Worm (Caenorhabditis elegans) whole organism, young adult: ENCODE data around the gene acy-4.

ENCODE experiments used
- B0035.1 ChIP-seq: sonication (generic microtip); optimal IDR thresholded peaks from 2 replicates; lab custom pipeline; 2016; ENCODE audit warnings: missing genetic modification characterization, mild to moderate bottlenecking, missing compliant biosample characterization, missing genotype, missing genetic modification reagents
- B0261.1 ChIP-seq: sonication (generic microtip); optimal IDR thresholded peaks from 2 replicates; lab custom pipeline; 2016; ENCODE audit warnings: mild to moderate bottlenecking, missing genetic modification characterization, moderate library complexity, missing compliant biosample characterization
- B0336.3 ChIP-seq: fragments of 200-800 bp; sonication (Bioruptor generic); IDR thresholded peaks from 2 replicates; pipeline ENCODE4 v1.3.6; 2022; ENCODE audit warnings: missing genetic modification characterization, missing compliant biosample characterization
- F49E8.2 ChIP-seq: sonication (generic microtip); optimal IDR thresholded peaks from 3 replicates; lab custom pipeline; 2017; ENCODE audit warnings: missing genetic modification characterization, mild to moderate bottlenecking, missing compliant biosample characterization, antibody characterized with exemption, moderate library complexity; ENCODE audit not compliant: insufficient read depth
- F57C9.4 ChIP-seq: sonication (generic microtip); optimal IDR thresholded peaks from 2 replicates; lab custom pipeline; 2017; ENCODE audit warnings: mild to moderate bottlenecking, missing genetic modification characterization, missing compliant biosample characterization
- K12H6.12 ChIP-seq: fragments of 200-800 bp; sonication (Bioruptor generic); optimal IDR thresholded peaks from 2 replicates; lab custom pipeline; 2018; ENCODE audit warnings: mild to moderate bottlenecking, missing genetic modification characterization, missing compliant biosample characterization
- Y67H2A.10 ChIP-seq: fragments of 200-800 bp; sonication (Bioruptor generic); conservative IDR thresholded peaks from 2 replicates; pipeline ENCODE4 v1.3.6; 2022; ENCODE audit warnings: missing genetic modification reagents, missing genetic modification characterization, missing compliant biosample characterization
- Y95B8A.8 ChIP-seq: fragments of 200-800 bp; sonication (Bioruptor generic); IDR thresholded peaks from 2 replicates; pipeline ENCODE4 v1.3.6; 2022; ENCODE audit warnings: missing genetic modification reagents, missing genetic modification characterization, missing compliant biosample characterization
- aptf-2 ChIP-seq: fragments of 200-800 bp; sonication (Bioruptor generic); conservative IDR thresholded peaks from 2 replicates; pipeline ENCODE4 v1.3.6; 2022; ENCODE audit warnings: missing genetic modification reagents, missing genetic modification characterization, missing compliant biosample characterization
- aptf-3 ChIP-seq: fragments of 200-800 bp; sonication (Bioruptor generic); IDR thresholded peaks from 2 replicates; pipeline ENCODE4 v1.3.6; 2022; ENCODE audit warnings: missing genetic modification characterization, missing compliant biosample characterization
- atf-7 ChIP-seq: sonication (generic microtip); optimal IDR thresholded peaks from 2 replicates; lab custom pipeline; 2017; ENCODE audit warnings: mild to moderate bottlenecking, missing genetic modification characterization, missing compliant biosample characterization
- attf-3 ChIP-seq: fragments of 200-800 bp; sonication (Bioruptor generic); conservative IDR thresholded peaks from 2 replicates; pipeline ENCODE4 v1.3.6; 2022; ENCODE audit warnings: missing genetic modification reagents, missing genetic modification characterization, missing compliant biosample characterization
- attf-5 ChIP-seq: fragments of 200-800 bp; sonication (Bioruptor generic); optimal IDR thresholded peaks from 2 replicates; lab custom pipeline; 2018; ENCODE audit warnings: mild to moderate bottlenecking, missing genetic modification characterization, missing compliant biosample characterization
- bed-1 ChIP-seq: fragments of 200-800 bp; sonication (Bioruptor generic); IDR thresholded peaks from 2 replicates; pipeline ENCODE4 v1.3.6; 2022; ENCODE audit warnings: missing genetic modification reagents, missing genetic modification characterization, missing compliant biosample characterization
- ceh-27 ChIP-seq: fragments of 200-800 bp; sonication (Bioruptor generic); optimal IDR thresholded peaks from 2 replicates; lab custom pipeline; 2018; ENCODE audit warnings: mild to moderate bottlenecking, missing genetic modification characterization, moderate library complexity, missing compliant biosample characterization
- ceh-58 ChIP-seq: fragments of 200-800 bp; sonication (Bioruptor generic); IDR thresholded peaks from 2 replicates; pipeline ENCODE4 v1.3.6; 2022; ENCODE audit warnings: missing genetic modification characterization, missing compliant biosample characterization
- chd-7 ChIP-seq: sonication (generic microtip); optimal IDR thresholded peaks from 2 replicates; lab custom pipeline; 2016; ENCODE audit warnings: mild to moderate bottlenecking, missing genetic modification characterization, moderate library complexity, missing compliant biosample characterization
- efl-1 ChIP-seq: fragments of 150-350 bp; optimal IDR thresholded peaks from 2 replicates; lab custom pipeline; 2014; ENCODE audit warnings: missing biosample characterization, missing genetic modification reagents, missing genetic modification characterization
- egl-44 ChIP-seq: fragments of 200-800 bp; sonication (Bioruptor generic); IDR thresholded peaks from 2 replicates; pipeline ENCODE4 v1.3.6; 2022; ENCODE audit warnings: missing genetic modification reagents, missing genetic modification characterization, missing compliant biosample characterization
- let-607 ChIP-seq, 2 experiments: fragments of 200-800 bp in 1 of 2; sonication (Bioruptor generic) in 1 of 2; sonication (generic microtip) in 1 of 2; optimal IDR thresholded peaks; 2 replicates each; lab custom pipeline; 2016 to 2018; ENCODE audit warnings: mild to moderate bottlenecking in 2 of 2, missing compliant biosample characterization in 2 of 2, missing genetic modification characterization in 2 of 2, moderate library complexity in 2 of 2, missing genotype in 1 of 2
- lin-54 ChIP-seq: fragments of 200-800 bp; sonication (Bioruptor generic); optimal IDR thresholded peaks from 2 replicates; lab custom pipeline; 2018; ENCODE audit warnings: mild to moderate bottlenecking, missing genetic modification characterization, missing compliant biosample characterization
- lir-1 ChIP-seq: fragments of 200-800 bp; sonication (Bioruptor generic); conservative IDR thresholded peaks from 2 replicates; pipeline ENCODE4 v1.3.6; 2022; ENCODE audit warnings: missing genetic modification reagents, missing genetic modification characterization, missing compliant biosample characterization
- lsy-27 ChIP-seq: sonication (generic microtip); optimal IDR thresholded peaks from 2 replicates; lab custom pipeline; 2017; ENCODE audit warnings: missing genetic modification characterization, mild to moderate bottlenecking, missing compliant biosample characterization, antibody characterized with exemption, missing genotype, borderline replicate concordance; ENCODE audit not compliant: insufficient read depth
- nfya-2 ChIP-seq: fragments of 200-800 bp; sonication (Bioruptor generic); IDR thresholded peaks from 2 replicates; pipeline ENCODE4 v1.3.6; 2022; ENCODE audit warnings: missing genetic modification reagents, missing genetic modification characterization, missing compliant biosample characterization
- snpc-4 ChIP-seq, 5 experiments: fragments of 150-350 bp in 1 of 5; sonication (generic microtip) in 4 of 5; optimal IDR thresholded peaks; 2 replicates each; lab custom pipeline; 2014 to 2018; ENCODE audit warnings: missing genetic modification characterization in 5 of 5, missing biosample characterization in 3 of 5, antibody characterized with exemption in 2 of 5, mild to moderate bottlenecking in 2 of 5, missing compliant biosample characterization in 2 of 5, missing genotype in 2 of 5, moderate library complexity in 2 of 5, missing genetic modification reagents in 1 of 5
- sptf-2 ChIP-seq: fragments of 200-800 bp; sonication (Bioruptor generic); optimal IDR thresholded peaks from 2 replicates; lab custom pipeline; 2018; ENCODE audit warnings: mild to moderate bottlenecking, missing genetic modification characterization, missing compliant biosample characterization
- tbp1 ChIP-seq: fragments of 200-800 bp; sonication (Bioruptor generic); optimal IDR thresholded peaks from 2 replicates; lab custom pipeline; 2018; ENCODE audit warnings: mild to moderate bottlenecking, missing genetic modification characterization, missing compliant biosample characterization
- tbx-9 ChIP-seq: sonication (generic microtip); optimal IDR thresholded peaks from 2 replicates; lab custom pipeline; 2016; ENCODE audit warnings: borderline replicate concordance, missing genetic modification characterization, inconsistent platforms, missing compliant biosample characterization
- zim-3 ChIP-seq: sonication (generic microtip); optimal IDR thresholded peaks from 2 replicates; lab custom pipeline; 2017; ENCODE audit warnings: mild to moderate bottlenecking, missing genetic modification characterization, moderate library complexity, missing compliant biosample characterization
- ztf-26 ChIP-seq: sonication (generic microtip); optimal IDR thresholded peaks from 2 replicates; lab custom pipeline; 2017; ENCODE audit warnings: missing genetic modification characterization, missing compliant biosample characterization

Gene acy-4

DNA sequence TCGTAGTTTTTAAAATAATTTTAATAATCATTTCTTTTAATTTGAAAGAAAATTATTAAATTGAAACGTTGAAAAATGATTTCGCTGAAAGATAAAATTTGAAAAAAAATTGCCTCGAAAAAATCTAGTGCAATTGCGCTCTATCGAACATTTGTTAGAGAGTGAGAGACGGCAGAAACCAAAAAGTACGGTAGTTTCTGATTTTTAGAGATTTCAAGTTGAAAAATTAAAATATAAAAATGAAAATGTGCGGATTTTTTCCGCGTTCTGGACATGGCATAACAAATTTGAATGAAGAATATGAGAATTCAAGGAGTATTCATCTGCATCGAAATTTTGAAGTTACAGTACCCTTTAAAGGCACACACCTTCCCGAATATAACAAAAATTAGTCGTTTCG, 11.3 kb downstream of the acy-4 start (continued):
- TF ChIP-seq tbx-9 (no peak), ceh-27 (GFP tag; lab: Kevin White, UChicago) (no peak), egl-44 (no peak), ztf-26 (tag; lab: Kevin White, UChicago) (no peak)

DNA sequence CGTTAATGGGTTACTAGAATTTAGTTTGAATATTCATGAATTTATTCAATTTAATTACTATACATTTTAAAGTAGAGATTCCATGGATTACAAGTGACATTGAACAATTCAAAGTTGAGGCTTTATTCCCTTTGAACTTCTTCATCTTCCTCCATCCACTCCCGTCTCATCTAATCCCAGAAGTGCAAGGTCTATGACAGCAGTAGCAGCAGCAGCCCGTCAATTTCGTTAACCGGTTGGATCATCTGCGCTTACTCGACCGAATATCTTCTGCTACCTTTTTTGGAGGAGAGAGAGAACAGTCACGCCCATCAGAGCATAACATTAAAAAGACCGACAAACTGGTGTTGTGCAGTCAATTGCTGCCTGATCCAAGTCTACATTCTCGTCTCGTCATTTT, 13.4 kb downstream of the acy-4 start, which contains the start of gene M03E7.2:
Gene M03E7.2, plus strand, starts transcription at position 301 of the 400 bp plus-strand sequence.
- TF ChIP-seq Y67H2A.10 (GFP tag; lab: Robert Waterston, UW), result no peak
- TF ChIP-seq B0336.3 (GFP tag; lab: Robert Waterston, UW), result no peak
- TF ChIP-seq lsy-27 (tag; lab: Kevin White, UChicago), result no peak
- TF ChIP-seq let-607 (tag; optimal IDR thresholded peaks at IDR 0.05; lab: Kevin White, UChicago), result no peak
- no peak for TF ChIP-seq atf-7 (tag; lab: Kevin White, UChicago)

DNA sequence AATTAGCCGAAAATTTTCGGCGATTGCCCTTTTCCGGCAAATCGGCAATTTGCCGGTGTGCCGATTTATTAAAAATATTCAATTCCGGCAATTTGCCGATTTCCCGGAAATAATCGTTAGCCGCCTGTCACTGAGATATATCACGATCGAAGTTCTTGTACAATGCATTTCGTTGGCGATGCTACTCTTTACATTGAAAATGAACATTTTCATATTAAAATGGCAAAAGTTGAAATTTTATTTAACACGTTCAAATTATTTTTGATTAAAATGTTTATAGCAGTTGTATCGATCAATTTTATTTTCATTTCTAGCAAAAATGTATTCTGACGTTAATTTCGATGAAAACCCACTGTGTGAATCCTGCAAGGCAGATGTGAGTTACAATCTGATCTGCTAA, 16.0 kb downstream of the acy-4 start, which contains the start of gene M03E7.3:
Gene M03E7.3, plus strand, starts transcription at position 301 of the 400 bp plus-strand sequence.
- TF ChIP-seq lin-54 (GFP tag; lab: Kevin White, UChicago) (no peak), attf-5 (no peak), lir-1 (no peak), ztf-26 (tag; lab: Kevin White, UChicago) (no peak), aptf-2 (GFP tag; lab: Robert Waterston, UW) (no peak), F57C9.4 (tag; lab: Kevin White, UChicago) (no peak), zim-3 (tag; lab: Kevin White, UChicago) (no peak), bed-1 (GFP tag; lab: Robert Waterston, UW) (no peak), B0261.1 (tag; lab: Kevin White, UChicago) (no peak), B0035.1 (tag; lab: Kevin White, UChicago) (no peak), efl-1 (GFP tag; lab: Kevin White, UChicago) (no peak), F49E8.2 (tag; lab: Kevin White, UChicago) (no peak), Y95B8A.8 (GFP tag; lab: Robert Waterston, UW) (no peak), attf-3 (no peak), nfya-2 (no peak), K12H6.12 (tag; lab: Kevin White, UChicago) (no peak), ceh-58 (GFP tag; lab: Robert Waterston, UW) (no peak), snpc-4 (GFP tag; optimal IDR thresholded peaks at IDR 0.05; lab: Kevin White, UChicago) (no peak), snpc-4 (tag; optimal IDR thresholded peaks at IDR 0.05; lab: Kevin White, UChicago) (no peak)

DNA sequence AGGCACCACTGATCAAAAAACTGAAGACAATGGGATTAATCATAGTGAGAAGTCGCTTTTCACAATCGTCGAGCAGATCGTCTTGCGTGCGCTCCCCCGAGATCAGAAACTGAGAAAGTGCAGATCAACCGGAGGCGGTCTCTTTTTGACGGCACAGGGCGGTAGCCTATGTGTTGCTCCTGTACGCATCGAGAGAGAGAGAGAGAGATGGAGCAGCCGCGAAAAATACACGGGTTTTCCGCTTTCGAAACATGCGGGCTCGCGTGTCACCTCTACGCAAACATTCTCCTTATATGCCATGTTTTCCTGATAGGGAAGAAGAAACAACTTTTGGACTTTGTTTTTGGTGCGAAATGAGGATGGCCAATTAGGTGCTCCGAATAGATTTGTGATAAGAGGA, 17.6 kb downstream of the acy-4 start, which contains the start of gene lrpc-1:
Gene lrpc-1, minus strand, starts transcription at position 101 of the 400 bp plus-strand sequence.
- TF ChIP-seq zim-3 (tag; lab: Kevin White, UChicago), result no peak

DNA sequence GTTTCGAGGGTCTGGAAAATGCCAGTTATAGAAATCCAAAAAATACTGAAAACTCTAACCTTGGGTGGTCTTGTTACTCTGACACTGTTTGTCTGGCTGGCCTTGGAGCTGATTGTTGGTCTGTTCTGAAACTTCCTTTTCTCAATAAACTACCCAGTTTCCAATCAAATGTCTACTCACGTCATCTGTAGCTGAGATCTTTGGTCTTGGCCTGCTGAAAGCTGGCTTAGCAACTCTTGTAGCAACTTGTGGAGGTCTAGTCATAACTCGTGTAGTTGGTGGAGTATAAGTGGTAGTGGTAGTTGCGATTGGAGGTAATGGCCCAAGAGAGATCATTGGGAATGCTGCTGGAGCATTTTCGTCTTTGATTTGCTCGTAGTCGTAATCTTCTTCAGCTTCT, 20.5 kb downstream of the acy-4 start:
- TF ChIP-seq aptf-2 (GFP tag; lab: Robert Waterston, UW) (no peak), sptf-2 (GFP tag; lab: Kevin White, UChicago) (no peak), tbp1 (GFP tag; lab: Kevin White, UChicago) (no peak)
- TF ChIP-seq, all 124 proteins: peak for 0

DNA sequence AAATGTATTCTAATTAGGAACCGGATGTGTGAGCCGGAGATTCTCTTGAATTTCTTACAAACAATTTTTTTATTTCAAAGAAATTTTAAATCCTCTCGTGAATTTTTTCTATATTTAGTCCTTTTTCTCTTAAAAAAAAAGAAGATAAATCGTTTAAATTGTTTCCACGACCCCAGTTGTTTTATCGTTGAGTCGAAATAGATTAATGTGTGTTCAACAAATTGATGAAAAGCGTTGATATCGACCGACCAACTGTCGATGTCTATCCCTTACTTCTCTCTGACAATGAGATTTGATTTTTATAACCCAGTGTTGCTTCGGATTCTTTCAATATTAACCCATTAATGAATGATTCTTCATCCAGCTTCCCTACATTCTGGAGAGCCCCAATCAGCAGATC, 24.4 kb downstream of the acy-4 start, which contains the start of gene CD4.1:
Gene CD4.1, plus strand, starts transcription at position 301 of the 400 bp plus-strand sequence.
- TF ChIP-seq chd-7 (tag; lab: Kevin White, UChicago) (no peak), F57C9.4 (tag; lab: Kevin White, UChicago) (no peak), aptf-3 (GFP tag; lab: Robert Waterston, UW) (no peak), B0035.1 (tag; lab: Kevin White, UChicago) (no peak)
- TF ChIP-seq, all 124 proteins: peak for 0
